Worm (Caenorhabditis elegans) whole organism, L1 larva: ENCODE measurements around the gene Y6D1A.2.

Experiments used
- C04F5.9 ChIP-seq: sonication (generic microtip); optimal IDR thresholded peaks from 2 replicates; lab custom pipeline; 2016; ENCODE audit warnings: missing genetic modification characterization, missing compliant biosample characterization
- C34B4.2 ChIP-seq: sonication (generic microtip); optimal IDR thresholded peaks from 2 replicates; lab custom pipeline; 2017; ENCODE audit warnings: mild to moderate bottlenecking, missing genetic modification characterization, missing compliant biosample characterization
- F16B12.6 ChIP-seq: fragments of 150-350 bp; optimal IDR thresholded peaks from 2 replicates; lab custom pipeline; 2014; ENCODE audit warnings: missing biosample characterization, missing genetic modification characterization
- aly-2 ChIP-seq: fragments of 150-350 bp; optimal IDR thresholded peaks from 2 replicates; lab custom pipeline; 2014; ENCODE audit warnings: missing biosample characterization, missing genetic modification characterization
- ama-1 ChIP-seq: fragments of 150-350 bp; optimal IDR thresholded peaks from 2 replicates; lab custom pipeline; 2014
- blmp-1 ChIP-seq: fragments of 150-350 bp; optimal IDR thresholded peaks from 2 replicates; lab custom pipeline; 2014; ENCODE audit warnings: missing biosample characterization, missing genetic modification characterization
- ceh-8 ChIP-seq: fragments of 200-800 bp; sonication (Bioruptor generic); optimal IDR thresholded peaks from 2 replicates; lab custom pipeline; 2018; ENCODE audit warnings: mild to moderate bottlenecking, missing genetic modification characterization, moderate library complexity, missing compliant biosample characterization
- ceh-90 ChIP-seq: sonication (generic microtip); optimal IDR thresholded peaks from 2 replicates; lab custom pipeline; 2016; ENCODE audit warnings: missing genetic modification characterization, missing compliant biosample characterization
- ces-1 ChIP-seq: fragments of 150-350 bp; optimal IDR thresholded peaks from 2 replicates; lab custom pipeline; 2014; ENCODE audit warnings: missing biosample characterization, missing genetic modification reagents, missing genetic modification characterization
- efl-1 ChIP-seq, 4 experiments: fragments of 150-350 bp; optimal IDR thresholded peaks in 3 of 4; peaks in 1 of 4; 1 replicate in 1 of 4; 2 replicates in 3 of 4; lab custom pipeline; 2014; ENCODE audit warnings: missing biosample characterization in 2 of 4, missing genetic modification characterization in 2 of 4, missing genetic modification reagents in 2 of 4
- egl-13 ChIP-seq: sonication (generic microtip); optimal IDR thresholded peaks from 2 replicates; lab custom pipeline; 2016; ENCODE audit warnings: missing genotype, missing genetic modification reagents, missing genetic modification characterization, missing compliant biosample characterization
- elt-3 ChIP-seq, 6 experiments: fragments of 150-350 bp in 1 of 6; sonication (generic microtip); optimal IDR thresholded peaks; 2 replicates each; lab custom pipeline; 2017 to 2018; ENCODE audit warnings: missing biosample characterization in 6 of 6, missing genetic modification characterization in 6 of 6, inconsistent platforms in 1 of 6
- ets-5 ChIP-seq: fragments of 200-800 bp; sonication (Bioruptor generic); IDR thresholded peaks from 2 replicates; pipeline ENCODE4 v1.3.6; 2022; ENCODE audit warnings: missing genetic modification characterization, missing compliant biosample characterization
- fkh-10 ChIP-seq: sonication (generic microtip); optimal IDR thresholded peaks from 2 replicates; lab custom pipeline; 2017; ENCODE audit warnings: missing biosample characterization, missing genetic modification reagents, missing genetic modification characterization
- fkh-4 ChIP-seq: sonication (generic microtip); optimal IDR thresholded peaks from 2 replicates; lab custom pipeline; 2016; ENCODE audit warnings: missing compliant biosample characterization, missing genetic modification characterization, borderline replicate concordance
- fkh-8 ChIP-seq: sonication (generic microtip); optimal IDR thresholded peaks from 2 replicates; lab custom pipeline; 2016; ENCODE audit warnings: mild to moderate bottlenecking, missing genetic modification characterization, missing compliant biosample characterization
- hlh-4 ChIP-seq: sonication (generic microtip); optimal IDR thresholded peaks from 2 replicates; lab custom pipeline; 2016; ENCODE audit warnings: mild to moderate bottlenecking, missing genetic modification characterization, missing compliant biosample characterization
- irx-1 ChIP-seq: sonication (generic microtip); optimal IDR thresholded peaks from 2 replicates; lab custom pipeline; 2016; ENCODE audit warnings: missing genetic modification characterization, missing compliant biosample characterization
- jun-1 ChIP-seq: fragments of 150-350 bp; optimal IDR thresholded peaks from 2 replicates; lab custom pipeline; 2014; ENCODE audit warnings: missing biosample characterization, missing genetic modification reagents, missing genetic modification characterization
- lin-13 ChIP-seq: fragments of 150-350 bp; optimal IDR thresholded peaks from 2 replicates; lab custom pipeline; 2014; ENCODE audit warnings: missing biosample characterization, missing genetic modification reagents, missing genetic modification characterization
- lin-14 ChIP-seq: fragments of 200-800 bp; sonication (Bioruptor generic); optimal IDR thresholded peaks from 2 replicates; lab custom pipeline; 2018; ENCODE audit warnings: mild to moderate bottlenecking, missing genetic modification characterization, moderate library complexity, missing compliant biosample characterization
- lin-15B ChIP-seq: fragments of 150-350 bp; sonication (generic microtip); optimal IDR thresholded peaks from 3 replicates; lab custom pipeline; 2014; ENCODE audit warnings: missing biosample characterization, missing genetic modification characterization
- lin-35 ChIP-seq, 2 experiments: fragments of 150-350 bp; optimal IDR thresholded peaks; 2 replicates each; lab custom pipeline; 2014; ENCODE audit warnings: missing biosample characterization in 2 of 2, missing genetic modification characterization in 2 of 2, missing genetic modification reagents in 2 of 2
- lin-39 ChIP-seq: fragments of 150-350 bp; optimal IDR thresholded peaks from 2 replicates; lab custom pipeline; 2014; ENCODE audit warnings: missing biosample characterization, missing genetic modification reagents, missing genetic modification characterization
- lir-3 ChIP-seq: sonication (generic microtip); optimal IDR thresholded peaks from 2 replicates; lab custom pipeline; 2016; ENCODE audit warnings: mild to moderate bottlenecking, missing genetic modification characterization, moderate library complexity, missing compliant biosample characterization; ENCODE audit not compliant: poor library complexity
- mab-9 ChIP-seq: fragments of 200-800 bp; sonication (Bioruptor generic); IDR thresholded peaks from 2 replicates; pipeline ENCODE4 v1.3.6; 2022; ENCODE audit warnings: missing genetic modification reagents, missing genetic modification characterization, missing compliant biosample characterization
- mdl-1 ChIP-seq, 2 experiments: fragments of 150-350 bp; optimal IDR thresholded peaks; 2 replicates each; lab custom pipeline; 2014 to 2017; ENCODE audit warnings: missing biosample characterization in 2 of 2, missing genetic modification characterization in 2 of 2, inconsistent platforms in 1 of 2
- mef-2 ChIP-seq: fragments of 150-350 bp; optimal IDR thresholded peaks from 2 replicates; lab custom pipeline; 2014; ENCODE audit warnings: missing biosample characterization, missing genetic modification characterization
- mep-1 ChIP-seq: fragments of 150-350 bp; optimal IDR thresholded peaks from 2 replicates; lab custom pipeline; 2014; ENCODE audit warnings: missing biosample characterization, missing genetic modification characterization
- nhr-12 ChIP-seq: sonication (generic microtip); optimal IDR thresholded peaks from 2 replicates; lab custom pipeline; 2017; ENCODE audit warnings: missing biosample characterization, missing genetic modification characterization
- nhr-19 ChIP-seq: fragments of 200-800 bp; sonication (Bioruptor generic); conservative IDR thresholded peaks from 2 replicates; pipeline ENCODE4 v1.3.6; 2022; ENCODE audit warnings: missing genetic modification characterization, missing compliant biosample characterization
- nhr-28 ChIP-seq: fragments of 150-350 bp; optimal IDR thresholded peaks from 2 replicates; lab custom pipeline; 2014; ENCODE audit warnings: missing biosample characterization, missing genetic modification characterization
- nhr-77 ChIP-seq: fragments of 150-350 bp; optimal IDR thresholded peaks from 2 replicates; lab custom pipeline; 2014; ENCODE audit warnings: missing biosample characterization, missing genetic modification characterization
- nhr-85 ChIP-seq: sonication (generic microtip); peaks from one replicate; lab custom pipeline; 2016; ENCODE audit warnings: missing genetic modification characterization, inconsistent platforms, missing compliant biosample characterization
- nhr-90 ChIP-seq: sonication (generic microtip); optimal IDR thresholded peaks from 2 replicates; lab custom pipeline; 2016; ENCODE audit warnings: mild to moderate bottlenecking, missing genetic modification characterization, missing compliant biosample characterization; ENCODE audit not compliant: poor library complexity
- skn-1 ChIP-seq: fragments of 150-350 bp; optimal IDR thresholded peaks from 2 replicates; lab custom pipeline; 2014; ENCODE audit warnings: missing biosample characterization, missing genetic modification characterization
- snu-23 ChIP-seq: sonication (generic microtip); optimal IDR thresholded peaks from 2 replicates; lab custom pipeline; 2016; ENCODE audit warnings: missing genetic modification characterization, missing compliant biosample characterization
- sup-37 ChIP-seq: fragments of 200-800 bp; sonication (Bioruptor generic); optimal IDR thresholded peaks from 2 replicates; lab custom pipeline; 2018; ENCODE audit warnings: mild to moderate bottlenecking, missing genetic modification characterization, missing compliant biosample characterization
- swsn-7 ChIP-seq: sonication (generic microtip); optimal IDR thresholded peaks from 2 replicates; lab custom pipeline; 2016; ENCODE audit warnings: missing genetic modification characterization, missing compliant biosample characterization
- unc-130 ChIP-seq: fragments of 150-350 bp; optimal IDR thresholded peaks from 2 replicates; lab custom pipeline; 2017; ENCODE audit warnings: missing biosample characterization, missing genetic modification characterization, inconsistent platforms
- unc-30 ChIP-seq: sonication (generic microtip); optimal IDR thresholded peaks from 2 replicates; lab custom pipeline; 2017; ENCODE audit warnings: missing biosample characterization, missing genetic modification characterization
- unc-62 ChIP-seq: fragments of 150-350 bp; optimal IDR thresholded peaks from 2 replicates; lab custom pipeline; 2014; ENCODE audit warnings: missing biosample characterization, missing genetic modification reagents, missing genetic modification characterization
- unc-98 ChIP-seq: fragments of 200-800 bp; sonication (Bioruptor generic); IDR thresholded peaks from 2 replicates; pipeline ENCODE4 v1.3.6; 2022; ENCODE audit warnings: missing genetic modification characterization, missing compliant biosample characterization
- xbp-1 ChIP-seq: sonication (generic microtip); optimal IDR thresholded peaks from 2 replicates; lab custom pipeline; 2016; ENCODE audit warnings: missing genetic modification characterization, missing compliant biosample characterization
- zag-1 ChIP-seq: fragments of 150-350 bp; optimal IDR thresholded peaks from 2 replicates; lab custom pipeline; 2014; ENCODE audit warnings: missing biosample characterization, missing genetic modification characterization
- ztf-4 ChIP-seq: fragments of 150-350 bp; optimal IDR thresholded peaks from 2 replicates; lab custom pipeline; 2014; ENCODE audit warnings: missing biosample characterization, missing genetic modification characterization

The Y6D1A.2 gene

DNA sequence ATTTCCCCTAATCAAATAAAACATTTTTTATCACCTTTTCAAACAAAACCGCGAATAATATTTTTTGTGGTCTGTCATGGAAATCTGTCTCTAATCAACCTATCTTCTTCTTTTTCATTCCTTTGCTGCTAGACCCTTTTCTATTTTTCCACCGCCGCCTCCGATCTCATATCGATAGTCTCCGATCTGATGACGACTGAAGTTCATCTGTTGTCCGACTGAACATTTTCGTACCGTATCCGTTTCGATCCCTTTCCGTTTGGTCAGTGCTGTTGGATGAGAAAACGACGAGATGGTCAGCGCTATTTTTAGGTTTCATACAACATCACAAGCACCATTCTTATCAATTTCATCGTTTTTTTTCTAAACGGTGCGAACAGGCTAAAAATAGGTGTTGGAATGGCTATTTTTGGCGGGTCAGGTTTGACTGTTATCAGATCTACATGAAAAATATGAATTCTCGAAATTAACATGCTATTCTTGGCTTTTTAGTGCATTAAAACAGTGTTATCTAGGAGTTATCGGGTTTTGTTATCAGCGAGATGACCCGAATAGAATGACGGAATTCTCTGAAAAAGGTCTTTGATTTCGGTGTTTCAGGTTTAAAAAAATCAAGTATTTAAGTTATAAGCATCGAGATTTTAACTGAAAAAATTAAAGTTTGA is 17.0 kb upstream of the Y6D1A.2 start (continued):
- TF ChIP-seq hlh-4 (tag; lab: Kevin White, UChicago): no peak
- no peak for TF ChIP-seq lin-39
- TF ChIP-seq lin-13 (GFP tag; lab: Kevin White, UChicago): no peak
- TF ChIP-seq ceh-90: no peak
- TF ChIP-seq efl-1 (optimal IDR thresholded peaks at IDR 0.05; lab: Kevin White, UChicago): no peak
- peak in 1 of 2 experiments; percentile 76 for TF ChIP-seq efl-1 (GFP tag; optimal IDR thresholded peaks at IDR 0.05 in 1 of 2; lab: Kevin White, UChicago)
- no peak for TF ChIP-seq ets-5
- TF ChIP-seq lir-3: no peak
- TF ChIP-seq lin-15B (tag; lab: Kevin White, UChicago): no peak
- no peak for TF ChIP-seq C04F5.9 (tag; lab: Kevin White, UChicago)
- no peak for TF ChIP-seq nhr-77 (tag; lab: Kevin White, UChicago)
- peak in 1 of 2 experiments; percentile 27 for TF ChIP-seq mdl-1 (tag; optimal IDR thresholded peaks at IDR 0.05; lab: Kevin White, UChicago)
- no peak for TF ChIP-seq jun-1 (tag; lab: Kevin White, UChicago)
- TF ChIP-seq lin-35 (GFP tag; optimal IDR thresholded peaks at IDR 0.05; lab: Kevin White, UChicago): peak in 1 of 2 experiments; percentile 52
- no peak for TF ChIP-seq unc-130 (tag; lab: Kevin White, UChicago)
- TF ChIP-seq F16B12.6 (tag; lab: Kevin White, UChicago): no peak
- peak; percentile 19 for TF ChIP-seq mef-2 (tag; lab: Kevin White, UChicago)
- no peak for TF ChIP-seq swsn-7
- TF ChIP-seq C34B4.2: no peak
- no peak for TF ChIP-seq aly-2
- no peak for TF ChIP-seq ces-1 (GFP tag; lab: Kevin White, UChicago)
- peak in 5 of 6 experiments; percentile 27 to 90 (median 68) for TF ChIP-seq elt-3 (tag; optimal IDR thresholded peaks at IDR 0.05; lab: Kevin White, UChicago)
- TF ChIP-seq nhr-19 (GFP tag; lab: Robert Waterston, UW): peak; percentile 62
- no peak for TF ChIP-seq ztf-4 (tag; lab: Kevin White, UChicago)
- TF ChIP-seq mab-9 (GFP tag; lab: Robert Waterston, UW): no peak
- TF ChIP-seq zag-1: no peak

DNA sequence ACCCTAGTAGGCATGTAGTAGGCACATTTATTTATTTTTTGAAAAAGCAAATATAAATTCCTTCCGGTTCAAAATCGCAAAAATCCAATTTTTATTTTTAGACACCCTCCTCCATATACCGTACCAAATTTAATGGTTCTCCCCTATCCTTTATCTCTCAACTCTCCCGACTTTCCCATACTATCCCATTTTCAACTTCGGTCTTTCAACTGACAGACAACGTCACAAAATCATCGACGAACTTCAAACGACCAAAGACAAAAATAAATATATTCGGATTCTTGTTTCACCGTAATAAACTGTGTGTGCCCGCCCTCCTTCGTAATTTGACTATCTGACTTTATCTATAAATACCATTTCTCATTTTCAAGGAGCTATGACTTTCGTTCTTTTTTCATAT is 15.5 kb upstream of the Y6D1A.2 start, which contains the start of gene T27D12.6:
Gene T27D12.6 (plus strand): TSS at position 301 of the 400 bp plus-strand sequence.
- TF ChIP-seq nhr-85 (peak; percentile 78), nhr-19 (GFP tag; lab: Robert Waterston, UW) (no peak)

ce11 chrII:11832475-11832874 is 12.8 kb upstream of the Y6D1A.2 start, which contains the start of gene clec-144:
Gene clec-144, minus strand, starts transcription at chrII:11832575.
- TF ChIP-seq hlh-4 (tag; lab: Kevin White, UChicago) (no peak), xbp-1 (tag; lab: Kevin White, UChicago) (no peak), unc-62 (GFP tag; lab: Kevin White, UChicago) (no peak), fkh-8 (tag; lab: Kevin White, UChicago) (no peak), lin-14 (GFP tag; lab: Kevin White, UChicago) (no peak)

DNA sequence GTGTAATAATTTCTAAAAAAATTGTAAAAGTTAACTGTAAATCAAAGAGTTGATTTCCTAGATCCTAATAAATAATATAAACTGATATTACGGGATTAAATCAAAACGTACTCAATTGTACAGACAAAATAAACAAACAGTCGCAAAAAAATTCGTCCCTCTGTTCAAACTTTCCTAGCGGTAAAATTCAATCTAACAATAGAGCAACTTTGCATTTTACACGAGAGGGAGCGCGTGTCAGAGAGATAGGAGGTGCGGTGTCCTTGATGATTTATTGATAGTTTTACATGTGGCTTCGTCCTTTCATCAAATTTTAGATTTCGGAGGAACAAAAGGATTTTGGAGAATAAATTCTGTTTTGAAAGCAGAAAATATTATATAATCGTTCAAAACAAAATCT is 10.9 kb upstream of the Y6D1A.2 start:
- TF ChIP-seq aly-2: no peak
- no peak for TF ChIP-seq skn-1 (tag; lab: Kevin White, UChicago)
- TF ChIP-seq fkh-8 (tag; lab: Kevin White, UChicago): no peak
- TF ChIP-seq ets-5: no peak
- TF ChIP-seq snu-23 (GFP tag; lab: Kevin White, UChicago): peak; percentile 59
- peak; percentile 64 for TF ChIP-seq blmp-1 (tag; lab: Kevin White, UChicago)
- peak; percentile 38 to 53 for TF ChIP-seq efl-1 (optimal IDR thresholded peaks at IDR 0.05; lab: Kevin White, UChicago)
- peak; percentile 49 to 91 for TF ChIP-seq efl-1 (GFP tag; optimal IDR thresholded peaks at IDR 0.05 in 1 of 2; lab: Kevin White, UChicago)
- TF ChIP-seq sup-37 (GFP tag; lab: Kevin White, UChicago): no peak
- TF ChIP-seq nhr-28: no peak
- TF ChIP-seq irx-1 (tag; lab: Kevin White, UChicago): no peak
- no peak for TF ChIP-seq ama-1 (lab: Kevin White, UChicago)
- TF ChIP-seq ceh-8 (GFP tag; lab: Kevin White, UChicago): no peak
- peak; percentile 45 for TF ChIP-seq nhr-85
- no peak for TF ChIP-seq unc-98 (GFP tag; lab: Robert Waterston, UW)
- TF ChIP-seq fkh-4: no peak
- TF ChIP-seq nhr-12 (tag; lab: Kevin White, UChicago): no peak
- TF ChIP-seq nhr-90 (tag; lab: Kevin White, UChicago): peak; percentile 5
- no peak for TF ChIP-seq egl-13 (tag; lab: Kevin White, UChicago)
- TF ChIP-seq mep-1 (tag; lab: Kevin White, UChicago): peak; percentile 34
- TF ChIP-seq fkh-10 (GFP tag; lab: Kevin White, UChicago): no peak
- TF ChIP-seq ztf-4 (tag; lab: Kevin White, UChicago): no peak
- peak in 1 of 2 experiments; percentile 65 for TF ChIP-seq mdl-1 (tag; optimal IDR thresholded peaks at IDR 0.05; lab: Kevin White, UChicago)
- TF ChIP-seq C34B4.2: no peak
- TF ChIP-seq hlh-4 (tag; lab: Kevin White, UChicago): no peak
- peak; percentile 27 to 84 for TF ChIP-seq lin-35 (GFP tag; optimal IDR thresholded peaks at IDR 0.05; lab: Kevin White, UChicago)
- no peak for TF ChIP-seq unc-30
